Fruit fly (Drosophila melanogaster): ENCODE results near the gene Chsy.

Chsy gene

dm6 chrX:15618953-15619630, 25.8 kb upstream of the Chsy start (continued):
- TF ChIP-seq lov (optimal IDR thresholded peaks at IDR 0.05) (no peak), lov (GFP tag; IDR thresholded peaks at IDR 0.05) (0 out of 3 replicates have a peak, but pooled peaks have one; percentile 78), fu2 (GFP tag; optimal IDR thresholded peaks at IDR 0.05) (peak; percentile 57), Lim3 (GFP tag; IDR thresholded peaks at IDR 0.05) (no peak), Dll (GFP tag; IDR thresholded peaks at IDR 0.05; ENCODE audit: partially characterized antibody) (no peak), gfzf (GFP tag; optimal IDR thresholded peaks at IDR 0.05) (no peak), jumu (GFP tag; optimal IDR thresholded peaks at IDR 0.05) (peak; percentile 77), B-H2 (GFP tag; optimal IDR thresholded peaks at IDR 0.05) (peak; percentile 29), aop (GFP tag; IDR thresholded peaks at IDR 0.05) (no peak), CrebB (tag; optimal IDR thresholded peaks at IDR 0.05) (peak; percentile 49), CG13894 (tag; optimal IDR thresholded peaks at IDR 0.05) (no peak), ro (GFP tag; IDR thresholded peaks at IDR 0.05) (peak; percentile 50), sug (tag; optimal IDR thresholded peaks at IDR 0.05) (peak; percentile 87), amos (GFP tag; IDR thresholded peaks at IDR 0.05; ENCODE audit: partially characterized antibody) (no peak), CG8924 (tag; optimal IDR thresholded peaks at IDR 0.05) (peak; percentile 79), CG17912 (GFP tag; optimal IDR thresholded peaks at IDR 0.05) (peak; percentile 5), CG7556 (GFP tag; optimal IDR thresholded peaks at IDR 0.05) (peak; percentile 74), scrt (GFP tag; optimal IDR thresholded peaks at IDR 0.05) (peak; percentile 60), CG6683 (GFP tag; optimal IDR thresholded peaks at IDR 0.05) (peak; percentile 12), dmrt99B (tag; optimal IDR thresholded peaks at IDR 0.05) (peak; percentile 86), toy (GFP tag; IDR thresholded peaks at IDR 0.05) (no peak), vnd (GFP tag; IDR thresholded peaks at IDR 0.05; ENCODE audit: partially characterized antibody) (no peak), CG7928 (GFP tag; optimal IDR thresholded peaks at IDR 0.05) (no peak), CG13775 (GFP tag; optimal IDR thresholded peaks at IDR 0.05) (peak; percentile 70), fd96Cb (tag; optimal IDR thresholded peaks at IDR 0.05) (peak; percentile 86), H15 (GFP tag; IDR thresholded peaks at IDR 0.05) (peak; percentile 79), CG42726 (GFP tag; IDR thresholded peaks at IDR 0.05; ENCODE audit: partially characterized antibody) (no peak), CG10321 (GFP tag; IDR thresholded peaks at IDR 0.05) (no peak), Dip2 (GFP tag; IDR thresholded peaks at IDR 0.05) (no peak), CG32767 (GFP tag; IDR thresholded peaks at IDR 0.05) (peak; percentile 40; the same call in 1 of the 2 replicates), pnt (GFP tag; optimal IDR thresholded peaks at IDR 0.05) (peak; percentile 79), ci (GFP tag; IDR thresholded peaks at IDR 0.05) (peak; percentile 86), CG11504 (tag; optimal IDR thresholded peaks at IDR 0.05) (peak; percentile 89), HHEX (GFP tag; optimal IDR thresholded peaks at IDR 0.05) (peak; percentile 76), nerfin-1 (tag; optimal IDR thresholded peaks at IDR 0.05) (peak; percentile 69), cato (GFP tag; optimal IDR thresholded peaks at IDR 0.05; ENCODE audit: borderline replicate concordance) (peak; percentile 70), gem (tag; optimal IDR thresholded peaks at IDR 0.05) (peak; percentile 86), CG8944 (GFP tag; optimal IDR thresholded peaks at IDR 0.05) (peak; percentile 66), Neu2 (GFP tag; optimal IDR thresholded peaks at IDR 0.05; ENCODE audit: borderline replicate concordance) (no peak), Chrac-16 (GFP tag; optimal IDR thresholded peaks at IDR 0.05) (peak; percentile 80), CG16815 (GFP tag; optimal IDR thresholded peaks at IDR 0.05) (peak; percentile 58), zf30C (GFP tag; optimal IDR thresholded peaks at IDR 0.05) (peak; percentile 66), trem (tag; optimal IDR thresholded peaks at IDR 0.05) (peak; percentile 63), insv (GFP tag; optimal IDR thresholded peaks at IDR 0.05) (no peak), Gug (GFP tag; IDR thresholded peaks at IDR 0.05) (peak; percentile 83), klu (GFP tag; IDR thresholded peaks at IDR 0.05) (peak; percentile 52; the same call in 1 of the 2 replicates), CG15514 (GFP tag; optimal IDR thresholded peaks at IDR 0.05) (peak; percentile 43), CG14014 (GFP tag; IDR thresholded peaks at IDR 0.05) (peak; percentile 72), Dref (GFP tag; IDR thresholded peaks at IDR 0.05) (no peak)

Measured in whole organism, embryonic.